Fruit fly (Drosophila melanogaster): ENCODE measurements around the gene Nep7.

dm6 chr3R:27988647-27989430 lies 34.1 kb downstream of the Nep7 start:
- TF ChIP-seq CG15336 (GFP tag; IDR thresholded peaks at IDR 0.05) (peak; percentile 59), CG10669 (GFP tag; optimal IDR thresholded peaks at IDR 0.05) (peak; percentile 34), CG6163 (GFP tag; IDR thresholded peaks at IDR 0.05) (peak; percentile 69), Hr4 (GFP tag; optimal IDR thresholded peaks at IDR 0.05) (peak; percentile 50), svp (GFP tag) (peak; percentile 79), CG31627 (GFP tag; optimal IDR thresholded peaks at IDR 0.05) (peak; percentile 32), Sox14 (GFP tag; optimal IDR thresholded peaks at IDR 0.05) (peak; percentile 44), vri (GFP tag; optimal IDR thresholded peaks at IDR 0.05) (peak; percentile 12), net (GFP tag; optimal IDR thresholded peaks at IDR 0.05) (peak; percentile 41), Hr39 (GFP tag; optimal IDR thresholded peaks at IDR 0.05) (peak; percentile 24), OdsH (GFP tag; optimal IDR thresholded peaks at IDR 0.05) (peak; percentile 49), CG10631 (GFP tag; optimal IDR thresholded peaks at IDR 0.05) (peak; percentile 49), Ets21C (GFP tag; optimal IDR thresholded peaks at IDR 0.05) (no peak)

All from whole organism, prepupa.